Worm (Caenorhabditis elegans) whole organism, late embryonic: ENCODE results near the gene srx-23.
"Not testable (repeated sequence)": the region's sequence is repeated elsewhere in the genome, so short reads cannot be mapped to it uniquely, and the experiment has no call there.

Experiments
- ceh-45 ChIP-seq: fragments of 200-800 bp; sonication (Bioruptor generic); IDR thresholded peaks from 2 replicates; pipeline ENCODE4 v1.3.6; 2022; ENCODE audit warnings: missing genetic modification reagents, missing genetic modification characterization, missing compliant biosample characterization
- hlh-30 ChIP-seq: sonication (generic microtip); optimal IDR thresholded peaks from 2 replicates; lab custom pipeline; 2017; ENCODE audit warnings: antibody characterized with exemption, missing genetic modification characterization, missing compliant biosample characterization; ENCODE audit not compliant: insufficient read depth
- nhr-11 ChIP-seq: fragments of 150-350 bp; optimal IDR thresholded peaks from 2 replicates; lab custom pipeline; 2014; ENCODE audit warnings: missing biosample characterization, missing genetic modification characterization
- pat-9 ChIP-seq: fragments of 200-800 bp; sonication (Bioruptor generic); optimal IDR thresholded peaks from 2 replicates; lab custom pipeline; 2018; ENCODE audit warnings: mild to moderate bottlenecking, missing genetic modification characterization, moderate library complexity, missing compliant biosample characterization
- pax-1 ChIP-seq: fragments of 150-350 bp; optimal IDR thresholded peaks from 2 replicates; lab custom pipeline; 2014; ENCODE audit warnings: missing biosample characterization, missing genetic modification characterization
- pha-4 ChIP-seq: fragments of 150-350 bp; optimal IDR thresholded peaks from 2 replicates; lab custom pipeline; 2018; ENCODE audit warnings: missing biosample characterization, missing genetic modification reagents, missing genetic modification characterization

DNA sequence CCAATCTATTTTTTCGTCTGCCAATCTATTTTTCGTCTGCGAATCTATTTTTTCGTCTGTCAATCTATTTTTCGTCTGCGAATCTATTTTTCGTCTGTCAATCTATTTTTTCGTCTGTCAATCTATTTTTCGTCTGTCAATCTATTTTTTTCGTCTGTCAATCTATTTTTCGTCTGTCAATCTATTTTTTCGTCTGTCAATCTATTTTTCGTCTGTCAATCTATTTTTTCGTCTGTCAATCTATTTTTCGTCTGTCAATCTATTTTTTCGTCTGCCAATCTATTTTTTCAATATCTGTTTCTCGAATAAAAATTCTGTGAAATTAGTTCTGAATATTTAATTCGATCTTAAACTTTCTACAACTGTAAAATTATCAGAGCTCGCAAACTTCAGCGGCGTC lies 24.0 kb upstream of the srx-23 start:
- TF ChIP-seq hlh-30 (tag; lab: Kevin White, UChicago); pha-4; ceh-45 (GFP tag; lab: Robert Waterston, UW); nhr-11; pax-1 (tag; lab: Kevin White, UChicago); pat-9 (tag; lab: Kevin White, UChicago): not testable (repeated sequence)
